Fruit fly (Drosophila melanogaster): ENCODE results near the gene nullo.

nullo gene

dm6 chrX:7004101-7004700, 45.1 kb upstream of the nullo start (continued):
- TF ChIP-seq CG14667 (GFP tag; IDR thresholded peaks at IDR 0.05) (no peak), Meics (GFP tag; optimal IDR thresholded peaks at IDR 0.05) (peak; percentile 74), CG10267 (tag; optimal IDR thresholded peaks at IDR 0.05) (peak; percentile 76), en (GFP tag; optimal IDR thresholded peaks at IDR 0.05) (peak; percentile 65), CG10462 (GFP tag; optimal IDR thresholded peaks at IDR 0.05) (peak; percentile 87), zfh1 (GFP tag; IDR thresholded peaks at IDR 0.05) (peak; percentile 88), Usf (GFP tag; optimal IDR thresholded peaks at IDR 0.05) (peak; percentile 42), Xbp1 (GFP tag; optimal IDR thresholded peaks at IDR 0.05) (peak; percentile 60), CG32767 (GFP tag; IDR thresholded peaks at IDR 0.05) (peak; percentile 65), ewg (GFP tag; optimal IDR thresholded peaks at IDR 0.05) (peak; percentile 75), slp2 (GFP tag; optimal IDR thresholded peaks at IDR 0.05) (peak; percentile 68), CG9215 (GFP tag; IDR thresholded peaks at IDR 0.05) (0 out of 2 replicates have a peak, but pooled peaks have one; percentile 9), D19B (GFP tag; optimal IDR thresholded peaks at IDR 0.05) (peak; percentile 15), CG9876 (GFP tag; optimal IDR thresholded peaks at IDR 0.05) (peak; percentile 79), Bdp1 (GFP tag; optimal IDR thresholded peaks at IDR 0.05) (peak; percentile 85), H2.0 (GFP tag; IDR thresholded peaks at IDR 0.05) (peak; percentile 44; the same call in 1 of the 2 replicates), Atf-2 (GFP tag; optimal IDR thresholded peaks at IDR 0.05) (peak; percentile 88), amos (GFP tag; IDR thresholded peaks at IDR 0.05; ENCODE audit: partially characterized antibody) (no peak), lbe (GFP tag; optimal IDR thresholded peaks at IDR 0.05) (no peak), odd (GFP tag; optimal IDR thresholded peaks at IDR 0.05) (peak; percentile 90), CG11723 (GFP tag; optimal IDR thresholded peaks at IDR 0.05) (peak; percentile 84), CG2678 (tag; optimal IDR thresholded peaks at IDR 0.05) (peak; percentile 88), croc (GFP tag; conservative IDR thresholded peaks at IDR 0.05) (peak; percentile 35; the same call in 1 of the 3 replicates), gsb (GFP tag; IDR thresholded peaks at IDR 0.05) (peak; percentile 20; the same call in 1 of the 2 replicates), Ets65A (GFP tag) (peak; percentile 65), HLHmδ (GFP tag; optimal IDR thresholded peaks at IDR 0.05) (peak; percentile 94), pb (GFP tag; optimal IDR thresholded peaks at IDR 0.05) (peak; percentile 75), CG4854 (GFP tag; optimal IDR thresholded peaks at IDR 0.05) (peak; percentile 66), gce (GFP tag; IDR thresholded peaks at IDR 0.05) (peak; percentile 86), chm (GFP tag; IDR thresholded peaks at IDR 0.05) (peak; percentile 96; the same call in 1 of the 2 replicates), CG7786 (GFP tag; optimal IDR thresholded peaks at IDR 0.05) (peak; percentile 73), CG12942 (GFP tag; optimal IDR thresholded peaks at IDR 0.05) (peak; percentile 84), CG15269 (tag; optimal IDR thresholded peaks at IDR 0.05) (peak; percentile 67), HLH54F (GFP tag; optimal IDR thresholded peaks at IDR 0.05) (peak; percentile 26), cas (GFP tag; IDR thresholded peaks at IDR 0.05) (peak; percentile 40; the same call in 1 of the 2 replicates), vvl (GFP tag; IDR thresholded peaks at IDR 0.05) (peak; percentile 79), lilli (GFP tag; optimal IDR thresholded peaks at IDR 0.05) (peak; percentile 58), HLH4C (GFP tag; IDR thresholded peaks at IDR 0.05; ENCODE audit: partially characterized antibody) (no peak), wek (GFP tag; optimal IDR thresholded peaks at IDR 0.05) (peak; percentile 91), sens-2 (GFP tag; IDR thresholded peaks at IDR 0.05) (peak; percentile 68), crp (GFP tag; optimal IDR thresholded peaks at IDR 0.05) (peak in 1 of 2 experiments; percentile 46), repo (GFP tag; optimal IDR thresholded peaks at IDR 0.05) (peak; percentile 81), Ada2b (GFP tag; IDR thresholded peaks at IDR 0.05) (no peak), CG1647 (GFP tag; optimal IDR thresholded peaks at IDR 0.05) (peak; percentile 73), CG14860 (GFP tag; IDR thresholded peaks at IDR 0.05; ENCODE audit: partially characterized antibody) (no peak), Ssrp (tag; optimal IDR thresholded peaks at IDR 0.05) (peak; percentile 17), CG15696 (tag; optimal IDR thresholded peaks at IDR 0.05) (peak; percentile 98), Hr78 (GFP tag; optimal IDR thresholded peaks at IDR 0.05) (peak in 1 of 2 experiments; percentile 74), org-1 (GFP tag; optimal IDR thresholded peaks at IDR 0.05) (peak; percentile 92), z (GFP tag; IDR thresholded peaks at IDR 0.05) (peak; percentile 72; the same call in 2 of the 3 replicates)
